Worm (Caenorhabditis elegans) whole organism, young adult: ENCODE results near the gene cogc-6.

ENCODE experiments used
- B0019.2 ChIP-seq: fragments of 200-800 bp; sonication (Bioruptor generic); conservative IDR thresholded peaks from 2 replicates; pipeline ENCODE4 v1.3.6; 2022; ENCODE audit warnings: missing genetic modification reagents, missing genetic modification characterization, missing compliant biosample characterization
- B0336.3 ChIP-seq: fragments of 200-800 bp; sonication (Bioruptor generic); IDR thresholded peaks from 2 replicates; pipeline ENCODE4 v1.3.6; 2022; ENCODE audit warnings: missing genetic modification characterization, missing compliant biosample characterization
- C06A6.2 ChIP-seq: fragments of 200-800 bp; sonication (Bioruptor generic); conservative IDR thresholded peaks from 2 replicates; pipeline ENCODE4 v1.3.6; 2022; ENCODE audit warnings: missing genetic modification characterization, missing compliant biosample characterization
- F22D6.2 ChIP-seq: sonication (generic microtip); optimal IDR thresholded peaks from 2 replicates; lab custom pipeline; 2016; ENCODE audit warnings: mild to moderate bottlenecking, missing genetic modification characterization, missing compliant biosample characterization
- F52B5.7 ChIP-seq: sonication (generic microtip); optimal IDR thresholded peaks from 2 replicates; lab custom pipeline; 2016; ENCODE audit warnings: mild to moderate bottlenecking, missing genetic modification characterization, missing compliant biosample characterization
- F57C9.4 ChIP-seq: sonication (generic microtip); optimal IDR thresholded peaks from 2 replicates; lab custom pipeline; 2017; ENCODE audit warnings: mild to moderate bottlenecking, missing genetic modification characterization, missing compliant biosample characterization
- K11D2.4 ChIP-seq: fragments of 200-800 bp; sonication (Bioruptor generic); IDR thresholded peaks from 2 replicates; pipeline ENCODE4 v1.3.6; 2022; ENCODE audit warnings: missing genetic modification reagents, missing genetic modification characterization, missing compliant biosample characterization
- aptf-3 ChIP-seq: fragments of 200-800 bp; sonication (Bioruptor generic); IDR thresholded peaks from 2 replicates; pipeline ENCODE4 v1.3.6; 2022; ENCODE audit warnings: missing genetic modification characterization, missing compliant biosample characterization
- atf-7 ChIP-seq: sonication (generic microtip); optimal IDR thresholded peaks from 2 replicates; lab custom pipeline; 2017; ENCODE audit warnings: mild to moderate bottlenecking, missing genetic modification characterization, missing compliant biosample characterization
- attf-3 ChIP-seq: fragments of 200-800 bp; sonication (Bioruptor generic); conservative IDR thresholded peaks from 2 replicates; pipeline ENCODE4 v1.3.6; 2022; ENCODE audit warnings: missing genetic modification reagents, missing genetic modification characterization, missing compliant biosample characterization
- bed-1 ChIP-seq: fragments of 200-800 bp; sonication (Bioruptor generic); IDR thresholded peaks from 2 replicates; pipeline ENCODE4 v1.3.6; 2022; ENCODE audit warnings: missing genetic modification reagents, missing genetic modification characterization, missing compliant biosample characterization
- cebp-1 ChIP-seq, 2 experiments: fragments of 200-800 bp in 1 of 2; sonication (Bioruptor generic) in 1 of 2; sonication (generic microtip) in 1 of 2; IDR thresholded peaks in 1 of 2; optimal IDR thresholded peaks in 1 of 2; 2 replicates each; pipeline versions ENCODE4 v1.3.6 to Lab custom; 2017 to 2022; ENCODE audit warnings: missing compliant biosample characterization in 2 of 2, missing genetic modification characterization in 2 of 2, mild to moderate bottlenecking in 1 of 2, missing genetic modification reagents in 1 of 2, moderate library complexity in 1 of 2
- dox-1 ChIP-seq: fragments of 200-800 bp; sonication (Bioruptor generic); IDR thresholded peaks from 2 replicates; pipeline ENCODE4 v1.3.6; 2022; ENCODE audit warnings: missing genetic modification reagents, missing genetic modification characterization, missing compliant biosample characterization
- dpl-1 ChIP-seq: fragments of 150-350 bp; optimal IDR thresholded peaks from 2 replicates; lab custom pipeline; 2014; ENCODE audit warnings: missing biosample characterization, missing genetic modification reagents, missing genetic modification characterization
- efl-1 ChIP-seq: fragments of 150-350 bp; optimal IDR thresholded peaks from 2 replicates; lab custom pipeline; 2014; ENCODE audit warnings: missing biosample characterization, missing genetic modification reagents, missing genetic modification characterization
- ekl-4 ChIP-seq: fragments of 200-800 bp; sonication (Bioruptor generic); IDR thresholded peaks from 2 replicates; pipeline ENCODE4 v1.3.6; 2022; ENCODE audit warnings: missing genetic modification reagents, missing genetic modification characterization, missing compliant biosample characterization
- ets-4 ChIP-seq: fragments of 200-800 bp; sonication (Bioruptor generic); optimal IDR thresholded peaks from 2 replicates; lab custom pipeline; 2018; ENCODE audit warnings: mild to moderate bottlenecking, missing genetic modification characterization, missing compliant biosample characterization
- hlh-12 ChIP-seq: sonication (generic microtip); optimal IDR thresholded peaks from 2 replicates; lab custom pipeline; 2016; ENCODE audit warnings: missing genetic modification characterization, missing compliant biosample characterization
- hrde-1 ChIP-seq: sonication (generic microtip); optimal IDR thresholded peaks from 2 replicates; lab custom pipeline; 2016; ENCODE audit warnings: missing genetic modification characterization, mild to moderate bottlenecking, missing compliant biosample characterization, moderate library complexity, missing genotype, missing genetic modification reagents, borderline replicate concordance
- let-607 ChIP-seq, 2 experiments: fragments of 200-800 bp in 1 of 2; sonication (Bioruptor generic) in 1 of 2; sonication (generic microtip) in 1 of 2; optimal IDR thresholded peaks; 2 replicates each; lab custom pipeline; 2016 to 2018; ENCODE audit warnings: mild to moderate bottlenecking in 2 of 2, missing compliant biosample characterization in 2 of 2, missing genetic modification characterization in 2 of 2, moderate library complexity in 2 of 2, missing genotype in 1 of 2
- madf-6 ChIP-seq: fragments of 200-800 bp; sonication (Bioruptor generic); IDR thresholded peaks from 2 replicates; pipeline ENCODE4 v1.3.6; 2022; ENCODE audit warnings: missing genetic modification reagents, missing genetic modification characterization, missing compliant biosample characterization
- madf-8 ChIP-seq: fragments of 200-800 bp; sonication (Bioruptor generic); conservative IDR thresholded peaks from 2 replicates; pipeline ENCODE4 v1.3.6; 2022; ENCODE audit warnings: missing genetic modification reagents, missing genetic modification characterization, missing compliant biosample characterization
- mes-4 ChIP-seq: sonication (generic microtip); optimal IDR thresholded peaks from 2 replicates; lab custom pipeline; 2016; ENCODE audit warnings: missing genotype, missing genetic modification characterization, missing compliant biosample characterization
- mxl-1 ChIP-seq: sonication (generic microtip); optimal IDR thresholded peaks from 2 replicates; lab custom pipeline; 2016; ENCODE audit warnings: missing genetic modification characterization, missing compliant biosample characterization
- nhr-80 ChIP-seq: sonication (generic microtip); optimal IDR thresholded peaks from 2 replicates; lab custom pipeline; 2016; ENCODE audit warnings: missing genetic modification characterization, missing compliant biosample characterization
- nhr-90 ChIP-seq: sonication (generic microtip); optimal IDR thresholded peaks from 2 replicates; lab custom pipeline; 2016; ENCODE audit warnings: missing genotype, mild to moderate bottlenecking, missing genetic modification characterization, missing compliant biosample characterization
- pha-4 ChIP-seq: fragments of 150-350 bp; sonication (generic microtip); optimal IDR thresholded peaks from 2 replicates; lab custom pipeline; 2014; ENCODE audit warnings: missing biosample characterization, missing genetic modification reagents, missing genetic modification characterization
- rcor-1 ChIP-seq: fragments of 200-800 bp; sonication (Bioruptor generic); IDR thresholded peaks from 2 replicates; pipeline ENCODE4 v1.3.6; 2022; ENCODE audit warnings: missing genetic modification reagents, missing genetic modification characterization, missing compliant biosample characterization
- sea-2 ChIP-seq: fragments of 200-800 bp; sonication (Bioruptor generic); IDR thresholded peaks from 2 replicates; pipeline ENCODE4 v1.3.6; 2022; ENCODE audit warnings: missing genetic modification characterization, missing compliant biosample characterization
- snpc-4 ChIP-seq, 5 experiments: fragments of 150-350 bp in 1 of 5; sonication (generic microtip) in 4 of 5; optimal IDR thresholded peaks; 2 replicates each; lab custom pipeline; 2014 to 2018; ENCODE audit warnings: missing genetic modification characterization in 5 of 5, missing biosample characterization in 3 of 5, antibody characterized with exemption in 2 of 5, mild to moderate bottlenecking in 2 of 5, missing compliant biosample characterization in 2 of 5, missing genotype in 2 of 5, moderate library complexity in 2 of 5, missing genetic modification reagents in 1 of 5
- sptf-2 ChIP-seq: fragments of 200-800 bp; sonication (Bioruptor generic); optimal IDR thresholded peaks from 2 replicates; lab custom pipeline; 2018; ENCODE audit warnings: mild to moderate bottlenecking, missing genetic modification characterization, missing compliant biosample characterization
- tbp1 ChIP-seq: fragments of 200-800 bp; sonication (Bioruptor generic); optimal IDR thresholded peaks from 2 replicates; lab custom pipeline; 2018; ENCODE audit warnings: mild to moderate bottlenecking, missing genetic modification characterization, missing compliant biosample characterization
- unc-130 ChIP-seq: sonication (generic microtip); optimal IDR thresholded peaks from 2 replicates; lab custom pipeline; 2016; ENCODE audit warnings: missing genetic modification reagents, missing genetic modification characterization, missing compliant biosample characterization
- ztf-22 ChIP-seq: fragments of 200-800 bp; sonication (Bioruptor generic); optimal IDR thresholded peaks from 2 replicates; lab custom pipeline; 2018; ENCODE audit warnings: mild to moderate bottlenecking, missing genetic modification characterization, moderate library complexity, missing compliant biosample characterization
- ztf-25 ChIP-seq: fragments of 200-800 bp; sonication (Bioruptor generic); IDR thresholded peaks from 2 replicates; pipeline ENCODE4 v1.3.6; 2022; ENCODE audit warnings: missing genetic modification reagents, missing genetic modification characterization, missing compliant biosample characterization

The cogc-6 gene

DNA sequence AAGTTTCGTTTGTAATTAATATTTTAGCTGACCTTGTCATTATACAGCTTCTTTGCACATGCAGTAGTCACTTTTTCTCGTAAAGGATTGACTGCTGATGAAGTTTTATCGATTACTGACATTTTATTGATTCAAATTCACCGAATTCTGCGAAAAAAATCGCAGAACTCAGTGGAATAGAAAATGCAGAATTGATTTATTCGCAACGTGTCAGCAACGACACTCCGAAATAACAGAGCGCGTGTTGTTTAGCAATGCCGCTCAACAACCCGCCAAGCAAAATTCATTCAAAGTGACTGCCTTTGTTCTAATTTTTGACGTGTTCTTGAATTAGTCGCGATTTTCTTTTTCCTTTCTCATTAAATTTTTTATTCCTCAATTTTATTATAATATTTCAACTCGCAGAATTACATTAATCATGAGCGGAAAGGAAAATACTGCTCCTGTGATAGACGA is at the start of gene cogc-6, which contains the start of gene air-1:
Gene cogc-6, minus strand, starts transcription at position 234 of the 456 bp plus-strand sequence.
Gene air-1, plus strand, starts transcription at position 406 of the 456 bp plus-strand sequence.
- TF ChIP-seq dox-1 = no peak
- no peak for TF ChIP-seq ets-4 (GFP tag; lab: Kevin White, UChicago)
- TF ChIP-seq ztf-25 (GFP tag; lab: Robert Waterston, UW) = no peak
- peak; percentile 94 for TF ChIP-seq attf-3 (GFP tag; lab: Robert Waterston, UW)
- TF ChIP-seq efl-1 = peak; percentile 36
- TF ChIP-seq snpc-4 (GFP tag; optimal IDR thresholded peaks at IDR 0.05; lab: Kevin White, UChicago) = peak; percentile 11
- peak in 1 of 4 experiments; percentile 30 for TF ChIP-seq snpc-4 (tag; optimal IDR thresholded peaks at IDR 0.05; lab: Kevin White, UChicago)
- TF ChIP-seq, all 124 proteins: peak for 3

DNA sequence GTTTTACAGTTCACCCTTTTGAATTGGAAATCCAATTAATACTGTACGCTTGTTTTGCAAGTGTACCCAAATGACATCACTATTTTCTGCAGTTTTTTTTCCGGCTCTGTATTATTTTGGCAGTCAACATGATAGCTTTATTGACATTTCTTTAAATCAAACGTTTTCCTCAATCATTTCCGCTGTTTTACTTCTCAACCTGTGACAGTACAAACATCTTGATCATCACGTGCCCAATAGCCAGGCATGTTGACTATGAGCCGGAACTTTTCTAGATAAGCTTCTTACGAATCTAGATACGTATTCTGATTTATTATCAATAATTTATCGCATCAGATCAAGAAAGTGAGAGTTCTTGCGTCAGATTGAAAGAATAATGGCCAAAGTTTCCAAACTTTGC is 48.8 kb upstream of the cogc-6 start:
- TF ChIP-seq C06A6.2 (GFP tag; lab: Robert Waterston, UW) (no peak), K11D2.4 (GFP tag; lab: Robert Waterston, UW) (no peak), tbp1 (GFP tag; lab: Kevin White, UChicago) (peak; percentile 9), let-607 (tag; optimal IDR thresholded peaks at IDR 0.05; lab: Kevin White, UChicago) (peak in 1 of 2 experiments; percentile 18), nhr-90 (peak; percentile 5), unc-130 (GFP tag; lab: Kevin White, UChicago) (no peak), nhr-80 (tag; lab: Kevin White, UChicago) (peak; percentile 69), madf-8 (GFP tag; lab: Robert Waterston, UW) (no peak), aptf-3 (no peak), F52B5.7 (tag; lab: Kevin White, UChicago) (no peak), F22D6.2 (no peak), B0336.3 (0 out of 2 replicates have a peak, but pooled peaks have one; percentile 26), ets-4 (GFP tag; lab: Kevin White, UChicago) (peak; percentile 35), mxl-1 (tag; lab: Kevin White, UChicago) (no peak), sea-2 (GFP tag; lab: Robert Waterston, UW) (no peak), madf-6 (GFP tag; lab: Robert Waterston, UW) (no peak), ekl-4 (GFP tag; lab: Robert Waterston, UW) (no peak), bed-1 (GFP tag; lab: Robert Waterston, UW) (no peak), dpl-1 (no peak), pha-4 (tag; lab: Kevin White, UChicago) (no peak), F57C9.4 (tag; lab: Kevin White, UChicago) (no peak), B0019.2 (GFP tag; lab: Robert Waterston, UW) (no peak), atf-7 (tag; lab: Kevin White, UChicago) (peak; percentile 86), rcor-1 (GFP tag; lab: Robert Waterston, UW) (no peak), sptf-2 (GFP tag; lab: Kevin White, UChicago) (no peak), hrde-1 (tag; lab: Kevin White, UChicago) (no peak), ztf-22 (peak; percentile 19), mes-4 (no peak), cebp-1 (GFP tag; IDR thresholded peaks at IDR 0.05; lab: Robert Waterston, UW) (no peak), cebp-1 (tag; optimal IDR thresholded peaks at IDR 0.05; lab: Kevin White, UChicago) (peak; percentile 16)

DNA sequence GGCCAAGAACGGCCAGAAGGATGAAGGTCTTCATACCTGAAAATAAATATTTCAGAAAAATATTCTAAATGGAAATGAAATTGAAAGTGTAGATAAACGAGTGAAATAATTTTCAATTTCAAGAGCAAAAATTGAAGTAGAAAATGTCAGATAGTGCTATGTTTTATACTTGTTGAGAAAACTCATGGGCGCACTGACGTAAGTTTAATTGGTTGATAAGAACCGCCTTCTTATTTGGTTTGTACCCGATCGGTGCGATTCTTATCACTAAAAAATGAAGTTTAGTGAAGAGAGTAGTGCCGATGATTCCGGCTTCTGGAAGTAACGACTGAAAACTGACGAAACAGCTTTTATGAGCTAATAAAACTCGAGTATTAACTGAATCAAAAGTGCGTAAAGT is 47.8 kb upstream of the cogc-6 start, which contains the start of the genes asp-6 and asp-12:
Gene asp-6, minus strand, starts transcription at position 36 of the 400 bp plus-strand sequence.
Gene asp-12, plus strand, starts transcription at position 309 of the 400 bp plus-strand sequence.
- peak; percentile 80 for TF ChIP-seq nhr-80 (tag; lab: Kevin White, UChicago)
- no peak for TF ChIP-seq hlh-12 (tag; lab: Kevin White, UChicago)
- TF ChIP-seq, all 124 proteins: peak for 1
